Fruit fly (Drosophila melanogaster): ENCODE results near the gene CG42564.
A peak's percentile ranks its signal among the peaks of the same experiment; 100 is the strongest.

Gene CG42564

DNA sequence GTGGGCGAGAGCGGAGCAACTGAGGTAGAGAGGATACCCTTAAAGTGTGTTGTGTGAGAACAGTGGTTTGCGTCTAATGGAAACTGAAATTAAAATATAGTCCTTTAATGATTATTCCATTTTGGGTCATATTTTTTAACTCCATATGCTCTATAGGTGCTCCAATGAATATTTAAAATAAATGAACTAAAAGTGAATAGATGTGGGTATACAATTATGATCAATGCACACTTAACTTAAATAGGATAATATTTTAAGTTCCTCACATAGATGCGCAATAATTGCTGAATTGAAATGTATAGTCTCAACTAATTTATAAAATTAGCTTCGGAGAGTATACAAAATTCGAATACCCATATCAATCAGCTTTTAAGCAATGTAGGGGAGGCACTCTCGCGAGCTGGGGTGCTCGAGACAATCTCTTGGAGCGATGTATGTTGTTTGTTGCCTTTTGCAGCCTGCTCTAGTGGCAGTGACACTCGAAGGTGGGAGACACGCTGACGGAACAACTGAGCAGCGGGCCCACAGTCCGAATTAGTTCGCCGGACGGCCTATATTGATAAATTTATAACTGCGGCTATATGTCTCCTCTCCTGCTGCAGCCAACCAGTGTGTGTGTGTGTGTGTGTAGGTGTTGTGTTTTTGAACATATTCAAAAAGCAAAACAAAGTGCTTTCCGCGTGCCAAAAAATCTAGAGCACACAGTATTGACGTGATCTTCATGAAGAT lies 20.5 kb upstream of the CG42564 start (continued):
- TF ChIP-seq trem (tag; optimal IDR thresholded peaks at IDR 0.05) (peak; percentile 58), CG8290 (GFP tag; optimal IDR thresholded peaks at IDR 0.05) (peak; percentile 34), CG8290 (tag; optimal IDR thresholded peaks at IDR 0.05) (no peak), dati (GFP tag; IDR thresholded peaks at IDR 0.05) (0 out of 2 replicates have a peak, but pooled peaks have one; percentile 28), CG17385 (GFP tag; optimal IDR thresholded peaks at IDR 0.05) (peak; percentile 79), inv (GFP tag; IDR thresholded peaks at IDR 0.05; ENCODE audit: partially characterized antibody) (no peak), Fer3 (tag; optimal IDR thresholded peaks at IDR 0.05) (no peak), CG12659 (GFP tag; optimal IDR thresholded peaks at IDR 0.05) (peak; percentile 89), al (GFP tag; IDR thresholded peaks at IDR 0.05) (no peak; the same call in 1 of the 2 replicates), ftz-f1 (GFP tag; optimal IDR thresholded peaks at IDR 0.05) (no peak), Hr3 (GFP tag; optimal IDR thresholded peaks at IDR 0.05) (peak; percentile 77), CG11247 (GFP tag; IDR thresholded peaks at IDR 0.05) (no peak), CG2712 (tag; optimal IDR thresholded peaks at IDR 0.05) (peak; percentile 92), vfl (GFP tag; optimal IDR thresholded peaks at IDR 0.05) (no peak), fd3F (GFP tag; optimal IDR thresholded peaks at IDR 0.05) (no peak), Doc2 (GFP tag; IDR thresholded peaks at IDR 0.05) (no peak), CG10543 (GFP tag; optimal IDR thresholded peaks at IDR 0.05) (peak; percentile 61), Rfx (GFP tag; IDR thresholded peaks at IDR 0.05) (no peak; the same call in none of the 2 replicates), ap (GFP tag; IDR thresholded peaks at IDR 0.05) (0 out of 2 replicates have a peak, but pooled peaks have one; percentile 32), Oli (tag; optimal IDR thresholded peaks at IDR 0.05) (peak; percentile 92), ken (GFP tag; IDR thresholded peaks at IDR 0.05) (peak; percentile 21; the same call in 1 of the 3 replicates), yki (optimal IDR thresholded peaks at IDR 0.05) (no peak), scrt (GFP tag; optimal IDR thresholded peaks at IDR 0.05) (no peak), CG15696 (tag; optimal IDR thresholded peaks at IDR 0.05) (peak; percentile 20), CG6272 (GFP tag; IDR thresholded peaks at IDR 0.05) (0 out of 2 replicates have a peak, but pooled peaks have one; percentile 22), NK7.1 (GFP tag; optimal IDR thresholded peaks at IDR 0.05) (peak; percentile 41), Hmx (GFP tag; optimal IDR thresholded peaks at IDR 0.05) (no peak), CG7786 (GFP tag; optimal IDR thresholded peaks at IDR 0.05) (peak; percentile 48), eve (GFP tag; optimal IDR thresholded peaks at IDR 0.05) (no peak), CG3995 (GFP tag; optimal IDR thresholded peaks at IDR 0.05) (no peak), Dip2 (GFP tag; IDR thresholded peaks at IDR 0.05) (no peak), ewg (GFP tag; optimal IDR thresholded peaks at IDR 0.05) (peak; percentile 66), CG10147 (GFP tag; optimal IDR thresholded peaks at IDR 0.05) (no peak), Opbp (GFP tag; IDR thresholded peaks at IDR 0.05; ENCODE audit: partially characterized antibody) (no peak), ash1 (GFP tag; optimal IDR thresholded peaks at IDR 0.05) (no peak), dmrt99B (tag; optimal IDR thresholded peaks at IDR 0.05) (no peak), luna (GFP tag; optimal IDR thresholded peaks at IDR 0.05) (peak; percentile 29), CG12236 (GFP tag; optimal IDR thresholded peaks at IDR 0.05) (peak; percentile 65), CG6175 (GFP tag; IDR thresholded peaks at IDR 0.05) (no peak), CG8478 (optimal IDR thresholded peaks at IDR 0.05) (no peak), chm (GFP tag; IDR thresholded peaks at IDR 0.05) (no peak), Ets65A (GFP tag) (peak; percentile 86), CG1529 (GFP tag; optimal IDR thresholded peaks at IDR 0.05) (no peak), danr (GFP tag; IDR thresholded peaks at IDR 0.05) (peak; percentile 47; the same call in 1 of the 2 replicates), H2.0 (GFP tag; IDR thresholded peaks at IDR 0.05) (peak; percentile 46; the same call in 1 of the 2 replicates), pros (GFP tag; optimal IDR thresholded peaks at IDR 0.05) (no peak), Oaz (GFP tag; IDR thresholded peaks at IDR 0.05) (no peak), caup (GFP tag; optimal IDR thresholded peaks at IDR 0.05; ENCODE audit: severe bottlenecking) (peak; percentile 64), MESR4 (GFP tag; optimal IDR thresholded peaks at IDR 0.05) (no peak), seq (GFP tag; IDR thresholded peaks at IDR 0.05) (peak; percentile 62; the same call in 1 of the 2 replicates), gce (GFP tag; IDR thresholded peaks at IDR 0.05) (no peak)

All from whole organism, embryonic.